Comparison of ENCODE assay signal across 1 fruit fly cellular context in the genomic region with DNA sequence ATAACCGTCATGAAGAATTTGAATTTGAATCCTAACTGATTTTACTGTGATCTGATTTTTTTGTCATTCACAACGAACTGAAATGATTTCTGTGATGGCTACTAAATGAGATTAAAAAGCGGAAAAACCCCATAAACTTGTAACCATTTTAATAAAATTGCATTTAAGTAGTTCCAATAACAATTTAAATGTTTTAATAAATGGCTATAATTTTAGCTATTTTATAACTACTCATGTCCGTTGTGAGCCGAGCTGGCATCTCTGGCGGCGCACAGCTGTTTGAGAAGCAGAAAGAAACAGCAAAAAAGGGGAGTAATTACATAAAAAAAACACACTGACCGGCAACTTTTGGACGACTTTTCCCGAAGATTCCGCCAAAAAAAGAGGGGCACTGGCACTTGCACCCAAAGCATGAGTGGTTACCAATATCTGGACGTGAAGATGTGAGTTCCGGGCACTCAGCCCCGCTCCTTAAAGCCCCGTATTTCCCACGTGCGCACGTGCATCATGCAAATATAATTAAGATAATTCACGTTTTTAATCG.
A peak's percentile ranks its signal among the peaks of the same experiment; 100 is the strongest.
TF ChIP-seq lines count a peak whose summit lies in the region.

Gene CG7950, plus strand, starts transcription at position 268 of the 544 bp plus-strand sequence.
Gene Rpp14a, plus strand, starts transcription at position 268 of the 544 bp plus-strand sequence.

TF ChIP-seq in whole organism, embryonic, 481 proteins besides CTCF, POLR2A, EP300 and RAD21 (continued from another document):
- TF ChIP-seq CoRest (tag; optimal IDR thresholded peaks at IDR 0.05; lab: Kevin White, UChicago) (peak; percentile 81), Ravus (GFP tag; IDR thresholded peaks at IDR 0.05; lab: Robert Waterston, UW) (peak; percentile 45), Tbp (GFP tag; optimal IDR thresholded peaks at IDR 0.05; lab: Kevin White, UChicago) (no peak), CG8944 (GFP tag; optimal IDR thresholded peaks at IDR 0.05; lab: Kevin White, UChicago) (peak; percentile 62), sna (GFP tag; IDR thresholded peaks at IDR 0.05; lab: Robert Waterston, UW; ENCODE audit: partially characterized antibody) (peak; percentile 37; the same call in 1 of the 2 replicates), Oli (tag; optimal IDR thresholded peaks at IDR 0.05; lab: Kevin White, UChicago) (peak; percentile 60), CG11560 (tag; IDR thresholded peaks at IDR 0.05; lab: Robert Waterston, UW) (no peak), CG34376 (GFP tag; optimal IDR thresholded peaks at IDR 0.05; lab: Kevin White, UChicago) (peak; percentile 58), Mrtf (GFP tag; IDR thresholded peaks at IDR 0.05; lab: Robert Waterston, UW) (peak; percentile 57), kni (GFP tag; optimal IDR thresholded peaks at IDR 0.05; lab: Kevin White, UChicago) (peak; percentile 62), bowl (GFP tag; IDR thresholded peaks at IDR 0.05; lab: Robert Waterston, UW) (0 out of 2 replicates have a peak, but pooled peaks have one; percentile 37), Atf6 (GFP tag; IDR thresholded peaks at IDR 0.05; lab: Robert Waterston, UW) (peak; percentile 78), so (GFP tag; IDR thresholded peaks at IDR 0.05; lab: Robert Waterston, UW) (peak; percentile 77; the same call in 2 of the 3 replicates), sens (GFP tag; lab: Kevin White, UChicago) (peak; percentile 97), CG17829 (tag; optimal IDR thresholded peaks at IDR 0.05; lab: Kevin White, UChicago) (peak; percentile 83)
